Fruit fly (Drosophila melanogaster): ENCODE results near the gene ND-SGDH.

ND-SGDH gene

DNA sequence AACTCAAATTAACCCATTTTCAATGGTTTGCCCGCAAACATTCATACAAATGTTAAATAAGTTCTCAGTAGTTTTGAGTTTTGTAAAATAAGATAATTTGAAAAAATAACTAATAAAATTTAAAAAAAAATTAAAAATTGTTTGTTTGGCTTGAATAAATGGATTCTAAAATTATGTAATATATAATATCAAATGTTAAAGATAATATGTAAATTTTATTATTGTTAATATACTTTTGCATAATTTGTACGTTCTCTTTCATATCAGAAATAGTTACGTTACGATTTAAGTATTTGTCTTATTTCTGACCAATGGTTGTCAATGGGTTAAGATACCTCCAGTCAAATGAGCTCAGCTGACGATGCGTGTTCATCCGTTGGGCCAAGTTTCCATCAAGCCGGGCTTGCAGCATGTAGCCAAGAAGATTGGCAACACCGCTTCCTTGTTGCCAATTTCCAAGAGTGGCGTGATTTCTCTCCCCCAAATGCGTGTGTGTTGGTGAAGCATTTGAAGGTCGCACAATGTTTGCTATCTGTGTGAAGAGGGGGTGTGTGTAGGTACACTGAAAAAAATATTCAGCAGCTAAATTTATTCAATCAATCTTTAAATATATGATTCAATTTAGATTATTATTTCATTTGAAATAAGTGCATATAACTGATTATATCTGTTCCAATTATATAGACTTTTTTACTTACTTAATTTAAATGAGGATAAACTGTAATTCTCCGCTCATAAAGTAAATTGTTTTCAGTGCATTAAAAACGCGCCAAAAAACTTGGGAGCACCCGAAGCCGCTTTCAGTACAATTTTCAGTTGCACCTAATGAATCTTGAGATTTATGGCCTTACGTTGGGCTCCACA, 41.4 kb downstream of the ND-SGDH start:
- TF ChIP-seq woc (GFP tag; optimal IDR thresholded peaks at IDR 0.05) (peak; percentile 42), psq (GFP tag; optimal IDR thresholded peaks at IDR 0.05) (peak; percentile 60), rgr (GFP tag; optimal IDR thresholded peaks at IDR 0.05) (peak; percentile 62), jim (GFP tag; optimal IDR thresholded peaks at IDR 0.05) (no peak), sv (GFP tag; optimal IDR thresholded peaks at IDR 0.05) (no peak), br (GFP tag; optimal IDR thresholded peaks at IDR 0.05) (peak; percentile 13), h (GFP tag; optimal IDR thresholded peaks at IDR 0.05) (peak; percentile 46), ey (GFP tag; optimal IDR thresholded peaks at IDR 0.05) (peak; percentile 21), usp (GFP tag; optimal IDR thresholded peaks at IDR 0.05) (no peak), Vsx2 (GFP tag; optimal IDR thresholded peaks at IDR 0.05; ENCODE audit: partially characterized antibody) (no peak), dsf (GFP tag; optimal IDR thresholded peaks at IDR 0.05; ENCODE audit: borderline replicate concordance) (no peak), dmrt93B (GFP tag; optimal IDR thresholded peaks at IDR 0.05) (no peak), Sp1 (GFP tag; optimal IDR thresholded peaks at IDR 0.05) (peak; percentile 83), foxo (GFP tag; optimal IDR thresholded peaks at IDR 0.05) (peak in 1 of 2 experiments; percentile 68), CG9705 (GFP tag; optimal IDR thresholded peaks at IDR 0.05) (no peak), HLH106 (tag; optimal IDR thresholded peaks at IDR 0.05) (peak; percentile 74), Myc (optimal IDR thresholded peaks at IDR 0.05) (no peak), fru (GFP tag; optimal IDR thresholded peaks at IDR 0.05) (peak; percentile 60), Hr78 (GFP tag; optimal IDR thresholded peaks at IDR 0.05) (no peak), OdsH (GFP tag; optimal IDR thresholded peaks at IDR 0.05) (peak; percentile 39), Rel (GFP tag; optimal IDR thresholded peaks at IDR 0.05) (no peak), Rel (tag; optimal IDR thresholded peaks at IDR 0.05) (peak; percentile 0), N (GFP tag; optimal IDR thresholded peaks at IDR 0.05) (no peak)

DNA sequence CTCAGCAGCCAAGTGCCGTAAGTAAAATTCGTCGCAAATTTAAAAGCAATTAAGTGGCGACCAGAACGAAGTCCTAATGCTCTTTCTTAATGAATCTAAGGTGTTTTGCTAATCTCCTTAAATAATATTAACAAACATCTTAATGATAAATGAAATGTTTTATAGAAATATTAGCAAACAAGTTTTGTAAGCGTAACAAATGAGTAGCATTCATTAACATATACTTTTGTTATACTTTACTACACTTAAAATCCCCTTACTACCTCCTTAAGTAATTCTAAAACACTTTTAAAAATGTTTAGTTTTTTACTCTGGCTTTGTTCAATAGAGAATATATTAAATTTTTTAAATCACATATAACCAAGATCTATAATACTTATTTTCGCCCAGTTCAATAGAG, 42.4 kb downstream of the ND-SGDH start:
- no peak for TF ChIP-seq Hr83 (GFP tag; optimal IDR thresholded peaks at IDR 0.05; ENCODE audit: poor library complexity, severe bottlenecking)
- TF ChIP-seq Jra (GFP tag; optimal IDR thresholded peaks at IDR 0.05): no peak
- TF ChIP-seq lola (GFP tag; optimal IDR thresholded peaks at IDR 0.05): no peak
- TF ChIP-seq woc (GFP tag; optimal IDR thresholded peaks at IDR 0.05): peak; percentile 16
- no peak for TF ChIP-seq dmrt93B (GFP tag; optimal IDR thresholded peaks at IDR 0.05)
- peak; percentile 10 for TF ChIP-seq ey (GFP tag; optimal IDR thresholded peaks at IDR 0.05)
- no peak for TF ChIP-seq tai (GFP tag; optimal IDR thresholded peaks at IDR 0.05)
- peak in 1 of 2 experiments; percentile 14 for TF ChIP-seq foxo (GFP tag; optimal IDR thresholded peaks at IDR 0.05)
- peak; percentile 2 for TF ChIP-seq h (GFP tag; optimal IDR thresholded peaks at IDR 0.05)
- no peak for TF ChIP-seq Vsx2 (GFP tag; optimal IDR thresholded peaks at IDR 0.05; ENCODE audit: partially characterized antibody)
- TF ChIP-seq CG32264 (GFP tag; optimal IDR thresholded peaks at IDR 0.05): no peak
- TF ChIP-seq CG9705 (GFP tag; optimal IDR thresholded peaks at IDR 0.05): no peak
- TF ChIP-seq rgr (GFP tag; optimal IDR thresholded peaks at IDR 0.05): no peak
- TF ChIP-seq Hr78 (GFP tag; optimal IDR thresholded peaks at IDR 0.05): no peak
- no peak for TF ChIP-seq Rel (GFP tag; optimal IDR thresholded peaks at IDR 0.05)
- no peak for TF ChIP-seq Rel (tag; optimal IDR thresholded peaks at IDR 0.05)
- TF ChIP-seq fru (GFP tag; optimal IDR thresholded peaks at IDR 0.05): no peak

DNA sequence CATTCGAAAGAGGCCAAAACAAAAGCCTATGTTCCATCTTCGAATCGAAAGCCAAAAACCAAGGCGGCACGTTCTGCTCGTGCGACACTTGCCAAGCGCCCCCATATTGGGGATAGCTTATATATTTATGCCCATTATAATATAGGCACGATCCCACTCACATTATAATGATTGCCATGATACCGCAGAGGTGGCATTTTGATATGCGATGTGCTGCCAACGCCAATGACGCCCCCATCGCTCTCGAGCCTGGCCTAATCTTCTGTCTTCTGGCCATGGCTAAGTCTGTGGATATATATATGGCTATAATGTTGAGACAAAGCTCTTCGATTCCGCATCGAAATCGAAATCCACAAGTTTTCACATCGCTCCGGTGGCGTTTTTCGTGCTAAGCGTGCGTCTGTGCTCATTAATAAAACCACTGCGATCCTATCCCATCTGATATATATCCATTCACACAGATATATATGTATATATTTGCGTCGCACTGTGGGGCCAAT, 45.5 kb downstream of the ND-SGDH start:
- TF ChIP-seq Hnf4 (GFP tag; optimal IDR thresholded peaks at IDR 0.05) (no peak), Myc (optimal IDR thresholded peaks at IDR 0.05) (no peak), h (GFP tag; optimal IDR thresholded peaks at IDR 0.05) (no peak), Sp1 (GFP tag; optimal IDR thresholded peaks at IDR 0.05) (no peak), N (GFP tag; optimal IDR thresholded peaks at IDR 0.05) (no peak), Vsx2 (GFP tag; optimal IDR thresholded peaks at IDR 0.05; ENCODE audit: partially characterized antibody) (no peak), br (GFP tag; optimal IDR thresholded peaks at IDR 0.05) (no peak)

DNA sequence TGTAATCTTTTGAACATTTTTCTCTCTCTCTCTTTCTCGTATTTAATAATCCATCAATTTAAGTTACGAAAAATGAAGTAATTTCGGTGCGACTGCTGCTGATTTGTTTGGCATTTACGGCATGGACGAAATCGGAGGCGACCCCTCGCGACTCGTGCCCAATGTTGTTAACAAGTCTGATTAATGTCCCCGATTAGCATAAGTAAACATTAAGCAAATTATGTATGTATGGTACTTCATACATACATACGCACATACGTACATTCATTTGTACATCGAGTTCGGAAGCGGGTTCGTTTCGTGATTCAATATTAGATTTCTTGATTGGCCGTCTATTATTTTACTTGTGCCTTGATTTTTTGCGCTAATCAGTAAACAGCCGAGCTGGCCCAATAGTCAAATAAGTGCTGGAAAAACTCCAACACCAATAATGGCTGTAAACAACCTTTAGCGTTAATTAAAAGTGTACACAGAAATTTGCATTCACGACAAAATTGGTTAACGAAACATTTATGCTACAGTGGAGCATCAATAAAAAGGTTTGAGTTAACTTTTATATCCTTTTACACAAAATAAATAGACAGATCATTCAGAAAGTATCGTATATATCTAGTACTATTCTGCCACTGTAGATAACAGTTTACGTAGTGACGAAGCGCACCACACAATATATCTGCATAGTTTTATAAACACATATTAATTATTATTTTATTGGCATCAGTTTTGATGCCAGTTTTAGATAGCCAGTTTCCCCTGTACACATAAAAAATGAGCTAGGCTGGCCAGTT, 47.3 kb downstream of the ND-SGDH start:
- no peak for TF ChIP-seq jim (GFP tag; optimal IDR thresholded peaks at IDR 0.05)
- TF ChIP-seq rgr (GFP tag; optimal IDR thresholded peaks at IDR 0.05): peak; percentile 7
- peak; percentile 39 for TF ChIP-seq tai (GFP tag; optimal IDR thresholded peaks at IDR 0.05)
- TF ChIP-seq sv (GFP tag; optimal IDR thresholded peaks at IDR 0.05): peak; percentile 56
- TF ChIP-seq CrebA (GFP tag; optimal IDR thresholded peaks at IDR 0.05; ENCODE audit: borderline replicate concordance): no peak
- peak in 1 of 2 experiments; percentile 13 for TF ChIP-seq foxo (GFP tag; optimal IDR thresholded peaks at IDR 0.05)
- TF ChIP-seq Rel (GFP tag; optimal IDR thresholded peaks at IDR 0.05): no peak
- TF ChIP-seq Rel (tag; optimal IDR thresholded peaks at IDR 0.05): peak; percentile 44
- no peak for TF ChIP-seq N (GFP tag; optimal IDR thresholded peaks at IDR 0.05)
- peak; percentile 38 for TF ChIP-seq HLH106 (tag; optimal IDR thresholded peaks at IDR 0.05)
